Fruit fly (Drosophila melanogaster) ovary, adult (tissue): ENCODE results near the gene smid.
A peak's percentile ranks its signal among the peaks of the same experiment; 100 is the strongest.

Source experiments
- CG17801 ChIP-seq: fragments of 200-800 bp; optimal IDR thresholded peaks from 2 replicates; lab custom pipeline; 2019; ENCODE audit warnings: missing biosample characterization, mild to moderate bottlenecking, missing genetic modification characterization, moderate library complexity; ENCODE audit not compliant: partially characterized antibody

smid gene

DNA sequence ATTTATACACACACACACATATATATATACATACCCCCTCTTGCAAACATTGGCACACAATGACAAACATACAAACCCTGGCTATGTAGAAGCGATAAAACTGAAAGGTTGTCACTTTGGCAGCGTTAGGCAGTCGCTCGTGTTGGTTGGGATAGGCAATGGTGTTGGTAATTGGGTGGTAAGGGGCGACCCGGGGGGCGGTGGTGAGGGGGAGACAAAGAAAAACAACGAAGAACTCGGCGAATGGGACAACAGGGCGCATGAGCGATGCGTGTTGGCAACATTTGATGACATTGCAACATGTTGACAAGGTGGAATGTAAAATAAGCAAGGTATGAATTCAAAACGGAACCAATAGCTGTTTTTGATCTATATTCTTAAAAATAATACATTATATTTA, 41.2 kb downstream of the smid start:
- no peak for TF ChIP-seq CG17801 (GFP tag; lab: Kevin White, UChicago)

DNA sequence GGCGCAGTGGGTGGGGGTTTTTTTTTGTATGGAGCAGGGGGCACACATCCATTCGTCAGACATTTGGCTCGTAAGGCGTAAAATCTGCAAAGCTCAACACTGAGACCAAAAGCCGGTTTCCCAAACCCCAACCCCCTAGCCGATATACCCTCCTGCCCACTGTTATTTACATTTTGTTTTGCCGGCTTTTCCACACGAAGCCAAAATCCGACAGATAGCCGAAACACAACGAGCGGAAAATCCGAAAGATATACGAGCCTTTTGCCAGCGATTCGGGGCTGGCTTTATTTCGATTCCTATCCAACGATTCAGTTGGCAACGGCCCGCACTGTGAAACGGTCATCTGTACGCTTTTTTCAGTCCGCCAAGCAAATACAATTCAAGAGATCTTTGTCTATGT, 42.1 kb downstream of the smid start, which contains the start of gene CG42458:
CG42458 (plus strand) TSS at position 311 of the 400 bp plus-strand sequence.
- TF ChIP-seq CG17801 (GFP tag; lab: Kevin White, UChicago): no peak

DNA sequence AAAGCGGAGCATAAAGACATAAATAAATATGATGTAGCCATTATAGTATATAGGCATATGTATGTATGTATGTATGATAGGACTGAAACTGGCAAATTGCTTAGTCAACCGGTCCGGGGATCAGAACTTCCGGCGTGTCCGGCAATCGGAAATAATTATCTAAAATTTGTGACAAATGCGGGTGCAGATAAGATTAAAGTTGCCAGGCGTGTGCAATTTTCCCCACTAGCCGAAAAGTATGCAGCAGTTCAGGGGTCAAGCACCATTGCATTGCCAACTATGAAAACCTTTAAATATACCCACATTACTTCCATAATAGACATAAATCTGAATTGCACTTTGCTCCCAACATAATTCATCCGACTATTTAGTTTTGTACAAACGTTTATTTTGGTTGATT, 50.9 kb downstream of the smid start:
- no peak for TF ChIP-seq CG17801 (GFP tag; lab: Kevin White, UChicago)

DNA sequence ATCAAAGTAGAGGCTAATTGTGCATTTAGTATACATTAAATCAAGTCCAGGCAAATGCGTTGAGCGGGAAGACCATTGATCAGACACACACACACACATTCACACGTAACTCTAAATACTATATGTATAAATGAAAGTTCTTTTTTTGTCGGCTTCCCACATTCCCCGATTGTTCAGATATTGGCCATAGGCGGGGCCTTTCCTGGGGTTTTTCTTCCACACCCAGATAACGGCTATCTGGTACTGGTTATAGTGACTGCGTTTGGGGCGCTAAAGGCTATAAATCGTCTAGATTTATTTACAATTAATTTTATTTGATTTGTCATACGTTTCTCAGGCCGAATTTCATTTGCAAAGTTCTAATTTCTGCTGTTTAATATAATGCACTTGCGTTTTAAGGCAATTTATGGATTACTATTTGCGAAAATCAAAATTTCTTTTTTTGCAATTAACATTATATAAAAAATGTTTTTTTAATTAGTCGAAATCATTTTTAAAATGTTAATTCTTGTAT, 51.5 kb downstream of the smid start:
- no peak for TF ChIP-seq CG17801 (GFP tag; lab: Kevin White, UChicago)

DNA sequence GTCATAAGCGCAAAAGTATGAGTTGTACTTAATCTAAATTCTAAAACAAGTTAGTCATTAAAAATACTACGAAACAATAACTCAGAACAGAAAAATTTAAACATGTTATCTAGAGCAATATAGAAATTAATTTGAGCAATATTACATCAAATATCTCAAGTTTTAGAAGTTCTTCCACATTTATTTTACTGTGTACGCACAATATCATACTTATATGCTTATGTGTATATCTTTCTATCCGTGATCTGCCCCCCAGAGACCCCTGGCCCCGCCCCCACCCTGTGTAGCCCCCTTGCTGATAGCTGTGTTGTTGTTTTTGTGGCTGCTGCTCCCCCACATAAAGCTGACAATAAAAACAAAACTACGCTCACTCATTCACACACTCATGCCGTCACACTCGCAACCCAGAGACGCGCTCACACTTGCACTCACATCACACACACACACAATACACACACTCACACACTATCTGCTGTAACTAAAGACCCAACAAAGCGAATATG, 52.0 kb downstream of the smid start:
- TF ChIP-seq CG17801 (GFP tag; lab: Kevin White, UChicago): peak; percentile 49

DNA sequence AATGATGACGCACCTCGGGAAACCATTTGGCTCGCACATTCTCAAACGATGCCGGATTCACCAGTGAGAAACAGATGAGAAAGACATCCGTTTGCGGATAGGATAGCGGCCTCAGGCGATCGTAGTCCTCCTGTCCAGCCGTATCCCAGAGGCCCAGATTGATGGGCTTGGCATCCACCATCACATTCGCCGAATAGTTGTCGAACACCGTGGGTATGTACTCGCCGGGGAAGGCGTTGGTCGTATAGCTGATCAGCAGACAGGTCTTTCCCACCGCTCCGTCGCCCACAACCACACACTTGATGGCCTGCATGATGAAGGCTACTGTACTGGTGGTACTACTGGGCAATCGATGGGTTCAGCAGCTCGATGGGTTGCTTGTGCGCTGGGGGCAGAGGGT, 52.8 kb downstream of the smid start:
- TF ChIP-seq CG17801 (GFP tag; lab: Kevin White, UChicago): no peak
